Worm (Caenorhabditis elegans) whole organism, L3 larva: ENCODE results near the gene sto-4.

Experiments used
- ama-1 ChIP-seq: fragments of 150-350 bp; optimal IDR thresholded peaks from 2 replicates; lab custom pipeline; 2018
- ceh-82 ChIP-seq: fragments of 150-350 bp; optimal IDR thresholded peaks from 2 replicates; lab custom pipeline; 2014; ENCODE audit warnings: missing biosample characterization, missing genetic modification characterization
- egl-27 ChIP-seq: sonication (generic microtip); optimal IDR thresholded peaks from 4 replicates; lab custom pipeline; 2017; ENCODE audit warnings: missing biosample characterization, missing genetic modification reagents, missing genetic modification characterization
- egl-5 ChIP-seq: fragments of 150-350 bp; optimal IDR thresholded peaks from 2 replicates; lab custom pipeline; 2017; ENCODE audit warnings: missing biosample characterization, missing genetic modification reagents, missing genetic modification characterization, inconsistent platforms
- eor-1 ChIP-seq, 2 experiments: fragments of 150-350 bp; optimal IDR thresholded peaks; 2 replicates each; lab custom pipeline; 2014 to 2018; ENCODE audit warnings: missing biosample characterization in 2 of 2, missing genetic modification characterization in 2 of 2
- nhr-23 ChIP-seq: fragments of 150-350 bp; optimal IDR thresholded peaks from 2 replicates; lab custom pipeline; 2014; ENCODE audit warnings: missing biosample characterization, missing genetic modification reagents, missing genetic modification characterization
- skn-1 ChIP-seq: fragments of 150-350 bp; optimal IDR thresholded peaks from 2 replicates; lab custom pipeline; 2014; ENCODE audit warnings: missing biosample characterization, missing genetic modification characterization
- snpc-4 ChIP-seq: fragments of 150-350 bp; optimal IDR thresholded peaks from 2 replicates; lab custom pipeline; 2014; ENCODE audit warnings: missing biosample characterization, missing genetic modification characterization

ce11 chrX:11661625-11662024 lies 17.7 kb downstream of the sto-4 start, which contains the start of gene sfxn-1.5:
- no peak for TF ChIP-seq skn-1 (tag; lab: Kevin White, UChicago)
- no peak for TF ChIP-seq nhr-23
- TF ChIP-seq eor-1 (tag; optimal IDR thresholded peaks at IDR 0.05; lab: Kevin White, UChicago): no peak
- no peak for TF ChIP-seq egl-5
- no peak for TF ChIP-seq snpc-4
- no peak for TF ChIP-seq egl-27
- TF ChIP-seq ceh-82: no peak
- no peak for TF ChIP-seq ama-1 (lab: Kevin White, UChicago)
